Fruit fly (Drosophila melanogaster): Measurements from ENCODE around the gene CG17734.

The CG17734 gene

dm6 chr3R:11211291-11212061, 32.3 kb downstream of the CG17734 start (continued):
- TF ChIP-seq Dref (GFP tag; IDR thresholded peaks at IDR 0.05) (peak; percentile 18; the same call in 1 of the 2 replicates), CG9609 (GFP tag; optimal IDR thresholded peaks at IDR 0.05) (peak; percentile 62), CG10431 (GFP tag; optimal IDR thresholded peaks at IDR 0.05) (no peak), CG12942 (GFP tag; optimal IDR thresholded peaks at IDR 0.05) (peak; percentile 61), Mrtf (GFP tag; IDR thresholded peaks at IDR 0.05) (peak; percentile 64), NK7.1 (GFP tag; optimal IDR thresholded peaks at IDR 0.05) (peak; percentile 35), CG9932 (GFP tag; IDR thresholded peaks at IDR 0.05) (peak; percentile 87), zfh1 (GFP tag; IDR thresholded peaks at IDR 0.05) (peak; percentile 82), CG17829 (tag; optimal IDR thresholded peaks at IDR 0.05) (peak; percentile 70), da (GFP tag; optimal IDR thresholded peaks at IDR 0.05) (peak; percentile 18), pfk (GFP tag; optimal IDR thresholded peaks at IDR 0.05) (no peak), vnd (GFP tag; IDR thresholded peaks at IDR 0.05; ENCODE audit: partially characterized antibody) (no peak), Dip3 (GFP tag; optimal IDR thresholded peaks at IDR 0.05) (peak; percentile 65), fd102C (GFP tag; optimal IDR thresholded peaks at IDR 0.05) (peak; percentile 11), CG33557 (GFP tag; optimal IDR thresholded peaks at IDR 0.05) (peak; percentile 27), Ravus (GFP tag; IDR thresholded peaks at IDR 0.05) (peak; percentile 33), mam (GFP tag; optimal IDR thresholded peaks at IDR 0.05) (peak; percentile 87), esg (GFP tag; conservative IDR thresholded peaks at IDR 0.05) (peak; percentile 52), slou (GFP tag; optimal IDR thresholded peaks at IDR 0.05) (peak; percentile 57), ttk (GFP tag; IDR thresholded peaks at IDR 0.05) (peak; percentile 65), wek (GFP tag; optimal IDR thresholded peaks at IDR 0.05) (no peak), pnt (GFP tag; optimal IDR thresholded peaks at IDR 0.05) (peak; percentile 63), Hmx (GFP tag; optimal IDR thresholded peaks at IDR 0.05) (no peak), Oaz (GFP tag; IDR thresholded peaks at IDR 0.05) (peak; percentile 45), Xbp1 (GFP tag; optimal IDR thresholded peaks at IDR 0.05) (peak; percentile 82), Nf-YA (GFP tag; IDR thresholded peaks at IDR 0.05) (peak; percentile 56), CG10274 (GFP tag; optimal IDR thresholded peaks at IDR 0.05) (peak; percentile 33), sqz (GFP tag; optimal IDR thresholded peaks at IDR 0.05) (peak; percentile 10), ATbp (GFP tag; optimal IDR thresholded peaks at IDR 0.05) (peak; percentile 36), CrebB (tag; optimal IDR thresholded peaks at IDR 0.05) (no peak), nerfin-1 (tag; optimal IDR thresholded peaks at IDR 0.05) (no peak), NC2α (GFP tag; optimal IDR thresholded peaks at IDR 0.05) (peak; percentile 37), Ssrp (tag; optimal IDR thresholded peaks at IDR 0.05) (peak; percentile 62), nau (GFP tag; optimal IDR thresholded peaks at IDR 0.05) (peak; percentile 12), CG17328 (GFP tag; IDR thresholded peaks at IDR 0.05) (peak; percentile 78), Poxn (GFP tag; IDR thresholded peaks at IDR 0.05) (no peak), amos (GFP tag; IDR thresholded peaks at IDR 0.05; ENCODE audit: partially characterized antibody) (peak; percentile 23; the same call in 1 of the 2 replicates), Gsc (GFP tag; IDR thresholded peaks at IDR 0.05) (no peak), ac (GFP tag; optimal IDR thresholded peaks at IDR 0.05) (no peak), CG6689 (GFP tag; IDR thresholded peaks at IDR 0.05) (peak; percentile 82), h (optimal IDR thresholded peaks at IDR 0.05) (no peak), dpn (GFP tag; optimal IDR thresholded peaks at IDR 0.05) (peak; percentile 78 to 86), Rfx (GFP tag; IDR thresholded peaks at IDR 0.05) (peak; percentile 91), HmgD (GFP tag; optimal IDR thresholded peaks at IDR 0.05) (no peak), CG18599 (GFP tag; optimal IDR thresholded peaks at IDR 0.05) (peak; percentile 73), CG1832 (GFP tag; optimal IDR thresholded peaks at IDR 0.05) (peak; percentile 43), row (GFP tag; IDR thresholded peaks at IDR 0.05) (peak; percentile 96), CG17912 (GFP tag; optimal IDR thresholded peaks at IDR 0.05) (no peak), jigr1 (GFP tag; IDR thresholded peaks at IDR 0.05) (no peak), CG12391 (tag; optimal IDR thresholded peaks at IDR 0.05) (peak; percentile 81)
